Worm (Caenorhabditis elegans) whole organism, early embryonic: ENCODE measurements around the gene npp-15.

Experiments used
- B0310.2 ChIP-seq: sonication (generic microtip); optimal IDR thresholded peaks from 2 replicates; lab custom pipeline; 2016; ENCODE audit warnings: mild to moderate bottlenecking, missing genetic modification characterization, missing compliant biosample characterization
- F13C5.2 ChIP-seq: sonication (generic microtip); optimal IDR thresholded peaks from 2 replicates; lab custom pipeline; 2017; ENCODE audit warnings: mild to moderate bottlenecking, missing genetic modification characterization, inconsistent platforms, missing compliant biosample characterization
- ama-1 ChIP-seq: fragments of 150-350 bp; optimal IDR thresholded peaks from 2 replicates; lab custom pipeline; 2014
- ceh-36 ChIP-seq: sonication (generic microtip); optimal IDR thresholded peaks from 2 replicates; lab custom pipeline; 2016; ENCODE audit warnings: missing genetic modification characterization, inconsistent platforms, missing compliant biosample characterization
- flt-1 ChIP-seq: fragments of 200-800 bp; sonication (Bioruptor generic); IDR thresholded peaks from 2 replicates; pipeline ENCODE4 v1.3.6; 2022; ENCODE audit warnings: missing genetic modification characterization, missing compliant biosample characterization
- hmg-4 ChIP-seq: fragments of 200-800 bp; sonication (Bioruptor generic); optimal IDR thresholded peaks from 2 replicates; lab custom pipeline; 2018; ENCODE audit warnings: mild to moderate bottlenecking, missing genetic modification characterization, missing compliant biosample characterization
- hnd-1 ChIP-seq: sonication (generic microtip); optimal IDR thresholded peaks from 2 replicates; lab custom pipeline; 2016; ENCODE audit warnings: missing genetic modification characterization, missing compliant biosample characterization
- pes-1 ChIP-seq: fragments of 200-800 bp; sonication (Bioruptor generic); IDR thresholded peaks from 2 replicates; pipeline ENCODE4 v1.3.6; 2022; ENCODE audit warnings: missing genetic modification reagents, missing genetic modification characterization, missing compliant biosample characterization
- tra-4 ChIP-seq: sonication (generic microtip); optimal IDR thresholded peaks from 2 replicates; lab custom pipeline; 2017; ENCODE audit warnings: missing genetic modification characterization, missing compliant biosample characterization

ce11 chrIII:7925968-7926367 lies 2.9 kb upstream of the npp-15 start:
- TF ChIP-seq ceh-36 (tag; lab: Kevin White, UChicago) (no peak), ama-1 (no peak), B0310.2 (tag; lab: Kevin White, UChicago) (no peak), hnd-1 (tag; lab: Kevin White, UChicago) (no peak), F13C5.2 (tag; lab: Kevin White, UChicago) (no peak), tra-4 (no peak), hmg-4 (no peak), flt-1 (GFP tag; lab: Robert Waterston, UW) (no peak), pes-1 (GFP tag; lab: Robert Waterston, UW) (no peak)
